Fruit fly (Drosophila melanogaster) whole organism, larva: ENCODE data around the gene SMC6.

Source experiments
- noc ChIP-seq: fragments of 200-800 bp; sonication (Bioruptor generic); optimal IDR thresholded peaks from 3 replicates; lab custom pipeline; 2019; ENCODE audit warnings: missing biosample characterization, mild to moderate bottlenecking, missing genetic modification characterization, moderate library complexity

The SMC6 gene

DNA sequence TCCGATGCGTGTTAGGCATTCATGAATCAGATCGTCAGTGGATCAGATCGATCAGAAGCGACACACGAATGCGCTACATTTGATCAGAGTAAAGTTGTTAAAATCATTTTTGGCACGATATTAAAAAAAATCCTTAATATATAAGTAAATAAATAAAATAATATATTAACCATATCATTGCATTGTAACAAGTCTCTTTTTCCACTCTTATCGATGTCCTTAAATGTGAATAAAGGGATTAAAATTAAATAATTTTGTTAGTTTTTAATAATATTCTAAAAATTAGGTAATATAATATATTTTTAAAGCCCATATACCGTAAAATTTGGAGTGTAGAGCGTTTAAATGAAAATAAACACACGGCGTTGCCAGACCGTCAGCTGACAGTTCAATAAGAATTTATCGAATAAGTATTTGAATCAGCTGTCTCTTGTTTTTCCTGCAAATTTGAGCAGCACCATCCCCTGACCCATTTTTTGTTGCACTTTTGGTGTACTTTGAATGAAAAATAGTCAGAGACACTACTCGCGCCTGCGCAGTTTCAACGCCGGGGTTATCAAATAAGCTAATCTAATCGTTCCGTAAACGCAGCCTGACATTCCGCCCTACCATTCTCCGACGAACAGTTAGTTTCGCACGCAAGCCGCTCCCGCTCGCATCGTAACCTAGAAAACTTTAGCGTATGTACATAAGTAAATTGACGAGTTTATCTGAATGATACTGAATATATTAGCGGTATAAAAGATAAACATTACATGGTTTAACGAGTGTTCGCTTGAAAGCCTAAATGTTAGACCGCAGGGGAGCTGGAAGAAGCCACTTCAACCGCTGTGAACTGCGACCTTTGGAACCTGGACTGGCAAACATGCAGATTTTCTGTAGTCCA is 41.1 kb downstream of the SMC6 start, which contains the start of the genes p38a and CG6178:
Gene p38a (minus strand): TSS at position 398 of the 886 bp plus-strand sequence.
Gene CG6178 (plus strand): TSS at position 424 of the 886 bp plus-strand sequence.
- TF ChIP-seq noc = peak; percentile 99

DNA sequence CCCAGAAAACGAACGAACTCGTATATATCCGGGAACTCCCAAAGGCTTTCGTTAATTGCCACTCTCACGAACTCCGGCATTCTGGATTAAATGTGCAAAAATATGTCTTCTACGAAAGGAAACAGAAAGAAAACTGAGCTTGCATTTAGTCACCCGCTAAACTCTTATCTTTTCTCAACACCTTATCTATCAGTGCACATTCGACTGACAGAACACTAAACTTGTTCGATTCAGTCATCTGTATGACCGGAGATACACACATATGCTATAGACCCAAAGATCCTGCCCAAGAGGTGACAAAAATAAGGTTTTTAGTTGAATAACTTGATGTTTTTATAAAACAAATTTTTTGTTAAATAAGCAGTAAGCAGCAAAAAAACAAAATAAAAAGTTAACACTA is 43.1 kb downstream of the SMC6 start, which contains the start of gene p38c:
Gene p38c (minus strand): TSS at position 101 of the 400 bp plus-strand sequence.
- no peak for TF ChIP-seq noc

DNA sequence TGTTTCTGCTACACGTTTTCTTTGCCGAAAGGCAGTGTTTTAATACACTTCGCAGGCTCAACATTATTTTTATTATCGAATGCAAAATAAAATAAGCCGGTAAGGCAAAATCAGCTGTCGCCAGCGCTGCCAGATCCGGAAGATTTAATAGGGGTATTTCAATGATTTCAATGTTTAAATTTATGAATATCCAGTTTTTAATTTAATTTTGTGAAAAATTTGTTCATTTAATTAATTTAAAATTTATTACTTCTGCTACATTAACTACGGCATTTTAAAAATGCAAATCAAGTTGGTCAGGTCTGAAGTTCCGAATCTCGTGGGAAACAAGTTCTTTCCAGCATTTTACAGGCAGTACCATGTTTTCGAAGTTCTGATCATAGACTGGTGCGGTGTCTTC is 44.4 kb downstream of the SMC6 start, which contains the start of gene Slimp:
Gene Slimp (minus strand): TSS at position 130 of the 400 bp plus-strand sequence.
- TF ChIP-seq noc = peak; percentile 21

DNA sequence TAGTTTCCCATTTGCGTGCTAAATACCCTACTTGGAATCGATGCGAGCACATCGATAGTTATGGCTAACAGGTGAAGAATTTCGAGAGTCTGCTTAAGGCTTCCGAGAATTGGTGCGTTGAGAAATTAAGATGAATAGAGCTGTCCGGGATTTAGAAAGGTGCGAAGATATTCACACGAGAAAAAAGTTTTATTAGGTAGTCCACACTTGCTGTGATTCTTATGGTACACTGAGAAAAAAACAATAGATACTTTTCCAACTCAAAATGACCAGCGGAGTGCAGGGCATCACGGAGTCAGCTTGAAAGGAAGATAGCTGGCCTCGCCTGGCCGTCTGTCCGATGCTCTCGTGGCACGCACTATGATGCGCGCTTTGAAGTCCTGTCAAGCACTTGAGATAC is 48.7 kb downstream of the SMC6 start:
- no peak for TF ChIP-seq noc

DNA sequence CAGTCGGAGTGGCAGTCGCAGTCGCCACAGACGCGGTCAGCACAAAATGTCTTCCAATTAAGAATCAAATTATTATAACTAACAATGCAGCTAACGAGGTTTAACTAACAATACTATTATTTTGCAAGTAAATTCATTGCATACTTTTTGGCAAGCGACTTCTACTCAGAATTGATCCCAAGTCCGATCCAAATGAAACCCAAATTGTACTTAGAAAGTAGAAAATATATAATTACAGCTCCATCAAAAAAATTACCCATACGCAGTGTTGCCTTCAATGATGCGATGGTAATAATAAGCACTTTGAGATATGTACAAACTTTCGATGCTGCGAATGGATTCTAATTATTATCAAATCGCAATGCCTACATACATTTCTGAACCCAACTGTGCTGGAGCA is 49.4 kb downstream of the SMC6 start:
- TF ChIP-seq noc = no peak

DNA sequence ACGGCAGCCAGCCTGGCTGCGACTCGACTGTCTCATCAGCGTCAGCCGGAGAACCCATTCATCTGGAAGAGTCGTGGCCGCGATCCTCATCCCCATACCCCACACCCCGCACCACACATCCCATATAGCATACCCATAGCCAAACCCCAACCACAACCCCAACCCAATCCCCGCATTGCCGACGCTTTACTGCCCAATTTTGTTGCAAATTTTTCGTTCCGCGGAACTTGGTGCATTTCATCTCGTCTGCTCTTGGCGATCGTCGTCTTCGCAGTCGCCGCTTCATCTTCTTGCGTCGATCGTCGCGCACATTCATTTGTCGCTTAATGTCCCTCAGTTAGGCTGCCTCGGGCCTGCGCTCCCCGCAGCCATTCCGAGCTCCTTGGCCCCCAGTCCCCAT is 49.9 kb downstream of the SMC6 start:
- TF ChIP-seq noc = no peak

DNA sequence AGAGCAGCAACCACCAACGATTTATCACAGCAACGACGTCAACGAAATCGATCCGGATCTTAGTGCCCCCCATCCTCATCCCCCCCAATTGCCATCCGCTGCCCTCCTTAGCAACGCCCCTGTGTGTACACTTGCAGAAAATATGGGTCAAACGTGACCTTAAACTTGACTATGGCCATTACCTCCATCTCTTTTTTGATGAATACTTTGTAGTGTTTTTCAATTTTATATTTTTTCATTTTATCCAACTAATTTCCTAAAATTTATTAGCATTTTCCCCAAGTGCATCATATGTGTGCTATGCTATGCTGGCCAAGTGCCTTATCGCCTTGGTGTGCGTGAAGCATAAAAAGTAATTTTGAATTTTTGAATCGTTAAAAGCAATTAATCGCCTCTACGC is 50.3 kb downstream of the SMC6 start:
- no peak for TF ChIP-seq noc

DNA sequence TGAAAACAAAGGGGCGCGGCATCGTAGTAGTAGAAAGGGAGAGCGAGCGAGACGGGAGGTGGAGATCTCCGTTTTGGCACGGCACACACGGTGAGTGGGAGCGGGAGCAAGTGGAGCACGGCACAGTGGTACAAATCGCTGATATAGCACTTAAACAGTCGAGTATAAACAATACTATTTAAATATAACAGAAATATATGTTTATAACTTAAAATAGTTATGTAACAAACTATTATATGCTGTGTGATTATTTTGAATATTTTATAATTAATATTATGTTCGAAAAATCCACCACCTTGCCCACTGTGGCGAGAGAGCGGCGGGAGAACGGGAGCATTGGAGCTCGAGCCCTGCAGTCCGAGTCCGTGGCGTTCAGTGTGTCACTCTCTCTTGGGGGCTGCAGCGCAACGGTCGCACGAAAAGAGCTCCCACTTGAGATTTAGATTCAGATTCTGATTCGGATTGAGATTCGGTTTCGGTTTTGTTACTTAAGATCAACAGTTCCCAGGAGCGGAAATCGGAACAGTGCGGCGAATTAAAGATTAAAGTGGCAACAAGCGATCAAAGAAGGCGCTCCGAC is 52.1 kb downstream of the SMC6 start, which contains the start of gene Kal1:
Gene Kal1 (plus strand): TSS at position 383 of the 580 bp plus-strand sequence.
- TF ChIP-seq noc = peak; percentile 81

DNA sequence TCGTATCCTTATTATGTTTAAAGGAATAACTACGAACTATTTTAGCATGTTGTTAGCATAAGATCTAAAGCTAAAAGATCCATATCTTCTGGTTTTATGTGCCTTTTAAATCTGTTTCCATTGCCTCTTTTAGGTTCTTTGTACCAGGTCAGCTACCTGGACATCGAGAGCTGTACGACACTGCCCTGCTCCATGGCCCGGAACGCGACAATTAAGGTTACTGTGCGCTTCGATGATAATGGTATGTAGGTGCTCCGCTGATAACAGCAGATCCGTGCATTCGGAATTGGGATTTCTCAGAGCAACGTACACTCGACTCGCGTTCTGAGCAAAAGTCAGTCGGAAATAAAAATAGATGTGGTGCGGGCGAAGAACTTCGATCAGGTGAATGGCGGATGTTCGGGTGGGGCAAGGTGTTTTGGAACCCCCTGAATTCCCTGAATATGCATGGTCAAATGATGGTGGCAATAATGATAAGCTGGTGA is 53.5 kb downstream of the SMC6 start:
- no peak for TF ChIP-seq noc
